Worm (Caenorhabditis elegans) whole organism, L1 larva: ENCODE measurements around the gene nhr-56.
A peak's percentile ranks its signal among the peaks of the same experiment; 100 is the strongest.

Source experiments
- F16B12.6 ChIP-seq: fragments of 150-350 bp; optimal IDR thresholded peaks from 2 replicates; lab custom pipeline; 2014; ENCODE audit warnings: missing biosample characterization, missing genetic modification characterization
- Y116A8C.19 ChIP-seq: sonication (generic microtip); optimal IDR thresholded peaks from 2 replicates; lab custom pipeline; 2016; ENCODE audit warnings: missing compliant biosample characterization, missing genetic modification characterization, borderline replicate concordance
- aha-1 ChIP-seq: fragments of 150-350 bp; optimal IDR thresholded peaks from 2 replicates; lab custom pipeline; 2014; ENCODE audit warnings: missing biosample characterization, missing genetic modification characterization
- ama-1 ChIP-seq: fragments of 150-350 bp; optimal IDR thresholded peaks from 2 replicates; lab custom pipeline; 2014
- blmp-1 ChIP-seq: fragments of 150-350 bp; optimal IDR thresholded peaks from 2 replicates; lab custom pipeline; 2014; ENCODE audit warnings: missing biosample characterization, missing genetic modification characterization
- ceh-63 ChIP-seq: fragments of 200-800 bp; sonication (Bioruptor generic); optimal IDR thresholded peaks from 2 replicates; lab custom pipeline; 2018; ENCODE audit warnings: mild to moderate bottlenecking, missing genetic modification characterization, missing compliant biosample characterization
- ceh-82 ChIP-seq, 3 experiments: fragments of 150-350 bp in 1 of 3; sonication (generic microtip) in 2 of 3; optimal IDR thresholded peaks; 2 replicates each; lab custom pipeline; 2014 to 2017; ENCODE audit warnings: missing biosample characterization in 3 of 3, missing genetic modification characterization in 3 of 3
- dpl-1 ChIP-seq, 3 experiments: fragments of 150-350 bp in 2 of 3; sonication (generic microtip) in 1 of 3; optimal IDR thresholded peaks; 2 replicates each; lab custom pipeline; 2014 to 2017; ENCODE audit warnings: missing biosample characterization in 3 of 3, missing genetic modification characterization in 3 of 3, missing genetic modification reagents in 3 of 3
- dsc-1 ChIP-seq: sonication (generic microtip); optimal IDR thresholded peaks from 2 replicates; lab custom pipeline; 2016; ENCODE audit warnings: mild to moderate bottlenecking, missing genetic modification characterization, missing compliant biosample characterization
- efl-3 ChIP-seq: fragments of 200-800 bp; sonication (Bioruptor generic); optimal IDR thresholded peaks from 2 replicates; lab custom pipeline; 2018; ENCODE audit warnings: mild to moderate bottlenecking, missing genetic modification characterization, missing compliant biosample characterization
- egl-13 ChIP-seq: sonication (generic microtip); optimal IDR thresholded peaks from 2 replicates; lab custom pipeline; 2016; ENCODE audit warnings: missing genotype, missing genetic modification reagents, missing genetic modification characterization, missing compliant biosample characterization
- egl-27 ChIP-seq, 2 experiments: fragments of 150-350 bp in 1 of 2; sonication (generic microtip); optimal IDR thresholded peaks; 3 replicates each; lab custom pipeline; 2017 to 2018; ENCODE audit warnings: missing biosample characterization in 2 of 2, missing genetic modification characterization in 2 of 2, missing genetic modification reagents in 2 of 2
- elt-2 ChIP-seq: sonication (generic microtip); optimal IDR thresholded peaks from 2 replicates; lab custom pipeline; 2016; ENCODE audit warnings: missing genetic modification characterization, mild to moderate bottlenecking, inconsistent platforms, missing compliant biosample characterization, missing genetic modification reagents
- fos-1 ChIP-seq: fragments of 150-350 bp; optimal IDR thresholded peaks from 2 replicates; lab custom pipeline; 2014; ENCODE audit warnings: missing biosample characterization, missing genetic modification characterization
- grh-1 ChIP-seq: fragments of 200-800 bp; sonication (Bioruptor generic); IDR thresholded peaks from 2 replicates; pipeline ENCODE4 v1.3.6; 2022; ENCODE audit warnings: missing genetic modification reagents, missing genetic modification characterization, missing compliant biosample characterization
- irx-1 ChIP-seq: sonication (generic microtip); optimal IDR thresholded peaks from 2 replicates; lab custom pipeline; 2016; ENCODE audit warnings: missing genetic modification characterization, missing compliant biosample characterization
- isw-1 ChIP-seq: fragments of 200-800 bp; sonication (Bioruptor generic); IDR thresholded peaks from 2 replicates; pipeline ENCODE4 v1.3.6; 2022; ENCODE audit warnings: missing genetic modification characterization, missing compliant biosample characterization
- jun-1 ChIP-seq: fragments of 150-350 bp; optimal IDR thresholded peaks from 2 replicates; lab custom pipeline; 2014; ENCODE audit warnings: missing biosample characterization, missing genetic modification reagents, missing genetic modification characterization
- lir-3 ChIP-seq: sonication (generic microtip); optimal IDR thresholded peaks from 2 replicates; lab custom pipeline; 2016; ENCODE audit warnings: mild to moderate bottlenecking, missing genetic modification characterization, moderate library complexity, missing compliant biosample characterization; ENCODE audit not compliant: poor library complexity
- mdl-1 ChIP-seq, 2 experiments: fragments of 150-350 bp; optimal IDR thresholded peaks; 2 replicates each; lab custom pipeline; 2014 to 2017; ENCODE audit warnings: missing biosample characterization in 2 of 2, missing genetic modification characterization in 2 of 2, inconsistent platforms in 1 of 2
- nhr-12 ChIP-seq: sonication (generic microtip); optimal IDR thresholded peaks from 2 replicates; lab custom pipeline; 2017; ENCODE audit warnings: missing biosample characterization, missing genetic modification characterization
- nhr-19 ChIP-seq: fragments of 200-800 bp; sonication (Bioruptor generic); conservative IDR thresholded peaks from 2 replicates; pipeline ENCODE4 v1.3.6; 2022; ENCODE audit warnings: missing genetic modification characterization, missing compliant biosample characterization
- nhr-20 ChIP-seq: sonication (generic microtip); optimal IDR thresholded peaks from 2 replicates; lab custom pipeline; 2016; ENCODE audit warnings: mild to moderate bottlenecking, missing genetic modification characterization, missing compliant biosample characterization
- nhr-28 ChIP-seq: fragments of 150-350 bp; optimal IDR thresholded peaks from 2 replicates; lab custom pipeline; 2014; ENCODE audit warnings: missing biosample characterization, missing genetic modification characterization
- nhr-76 ChIP-seq: sonication (generic microtip); optimal IDR thresholded peaks from 2 replicates; lab custom pipeline; 2017; ENCODE audit warnings: missing biosample characterization, missing genetic modification characterization
- nhr-77 ChIP-seq: fragments of 150-350 bp; optimal IDR thresholded peaks from 2 replicates; lab custom pipeline; 2014; ENCODE audit warnings: missing biosample characterization, missing genetic modification characterization
- nhr-85 ChIP-seq: sonication (generic microtip); peaks from one replicate; lab custom pipeline; 2016; ENCODE audit warnings: missing genetic modification characterization, inconsistent platforms, missing compliant biosample characterization
- nhr-90 ChIP-seq: sonication (generic microtip); optimal IDR thresholded peaks from 2 replicates; lab custom pipeline; 2016; ENCODE audit warnings: mild to moderate bottlenecking, missing genetic modification characterization, missing compliant biosample characterization; ENCODE audit not compliant: poor library complexity
- pag-3 ChIP-seq: sonication (generic microtip); optimal IDR thresholded peaks from 2 replicates; lab custom pipeline; 2017; ENCODE audit warnings: missing genetic modification characterization, mild to moderate bottlenecking, missing compliant biosample characterization, antibody characterized with exemption, borderline replicate concordance; ENCODE audit not compliant: insufficient read depth
- pax-3 ChIP-seq: fragments of 200-800 bp; sonication (Bioruptor generic); optimal IDR thresholded peaks from 2 replicates; lab custom pipeline; 2018; ENCODE audit warnings: mild to moderate bottlenecking, missing genetic modification characterization, moderate library complexity, missing compliant biosample characterization
- rnt-1 ChIP-seq: sonication (generic microtip); optimal IDR thresholded peaks from 2 replicates; lab custom pipeline; 2016; ENCODE audit warnings: mild to moderate bottlenecking, missing genetic modification characterization, moderate library complexity, missing compliant biosample characterization
- snu-23 ChIP-seq: sonication (generic microtip); optimal IDR thresholded peaks from 2 replicates; lab custom pipeline; 2016; ENCODE audit warnings: missing genetic modification characterization, missing compliant biosample characterization
- sptf-1 ChIP-seq: fragments of 150-350 bp; optimal IDR thresholded peaks from 2 replicates; lab custom pipeline; 2014; ENCODE audit warnings: missing biosample characterization, missing genetic modification characterization
- tlp-1 ChIP-seq: fragments of 150-350 bp; optimal IDR thresholded peaks from 2 replicates; lab custom pipeline; 2014; ENCODE audit warnings: missing biosample characterization, missing genetic modification characterization
- unc-130 ChIP-seq: fragments of 150-350 bp; optimal IDR thresholded peaks from 2 replicates; lab custom pipeline; 2017; ENCODE audit warnings: missing biosample characterization, missing genetic modification characterization, inconsistent platforms
- unc-30 ChIP-seq: sonication (generic microtip); optimal IDR thresholded peaks from 2 replicates; lab custom pipeline; 2017; ENCODE audit warnings: missing biosample characterization, missing genetic modification characterization
- unc-62 ChIP-seq: fragments of 150-350 bp; optimal IDR thresholded peaks from 2 replicates; lab custom pipeline; 2014; ENCODE audit warnings: missing biosample characterization, missing genetic modification reagents, missing genetic modification characterization
- unc-86 ChIP-seq: sonication (generic microtip); optimal IDR thresholded peaks from 2 replicates; lab custom pipeline; 2016; ENCODE audit warnings: missing genetic modification characterization, missing compliant biosample characterization
- xbp-1 ChIP-seq: sonication (generic microtip); optimal IDR thresholded peaks from 2 replicates; lab custom pipeline; 2016; ENCODE audit warnings: missing genetic modification characterization, missing compliant biosample characterization
- zip-4 ChIP-seq: fragments of 200-800 bp; sonication (Bioruptor generic); optimal IDR thresholded peaks from 2 replicates; lab custom pipeline; 2018; ENCODE audit warnings: mild to moderate bottlenecking, missing genetic modification characterization, moderate library complexity, missing compliant biosample characterization

nhr-56 gene

ce11 chrV:2250126-2250590, 31.4 kb downstream of the nhr-56 start, which contains the start of gene cyp-33C7 (continued):
- TF ChIP-seq ceh-63: no peak
- TF ChIP-seq nhr-20 (tag; lab: Kevin White, UChicago): peak; percentile 89
- TF ChIP-seq nhr-28: no peak
- no peak for TF ChIP-seq F16B12.6 (tag; lab: Kevin White, UChicago)
- no peak for TF ChIP-seq irx-1 (tag; lab: Kevin White, UChicago)
- no peak for TF ChIP-seq grh-1
- TF ChIP-seq ceh-82 (tag; optimal IDR thresholded peaks at IDR 0.05; lab: Kevin White, UChicago): peak in 1 of 3 experiments; percentile 26
- peak; percentile 46 for TF ChIP-seq jun-1 (tag; lab: Kevin White, UChicago)
- TF ChIP-seq pag-3: no peak
- TF ChIP-seq sptf-1: no peak
- no peak for TF ChIP-seq unc-130 (tag; lab: Kevin White, UChicago)
- no peak for TF ChIP-seq lir-3 (tag; lab: Kevin White, UChicago)
- TF ChIP-seq xbp-1 (tag; lab: Kevin White, UChicago): no peak
- no peak for TF ChIP-seq unc-30 (tag; lab: Kevin White, UChicago)
- TF ChIP-seq egl-27 (tag; optimal IDR thresholded peaks at IDR 0.05; lab: Kevin White, UChicago): no peak
- TF ChIP-seq nhr-19 (GFP tag; lab: Robert Waterston, UW): no peak
- TF ChIP-seq fos-1 (tag; lab: Kevin White, UChicago): no peak
- TF ChIP-seq dpl-1 (GFP tag; optimal IDR thresholded peaks at IDR 0.05; lab: Kevin White, UChicago): peak in 2 of 3 experiments; percentile 11 to 33
- TF ChIP-seq egl-13 (tag; lab: Kevin White, UChicago): no peak
- no peak for TF ChIP-seq zip-4
- TF ChIP-seq snu-23 (GFP tag; lab: Kevin White, UChicago): peak; percentile 33
- TF ChIP-seq blmp-1 (tag; lab: Kevin White, UChicago): peak; percentile 20
- no peak for TF ChIP-seq unc-62
- TF ChIP-seq nhr-12 (tag; lab: Kevin White, UChicago): no peak
- no peak for TF ChIP-seq dsc-1

DNA sequence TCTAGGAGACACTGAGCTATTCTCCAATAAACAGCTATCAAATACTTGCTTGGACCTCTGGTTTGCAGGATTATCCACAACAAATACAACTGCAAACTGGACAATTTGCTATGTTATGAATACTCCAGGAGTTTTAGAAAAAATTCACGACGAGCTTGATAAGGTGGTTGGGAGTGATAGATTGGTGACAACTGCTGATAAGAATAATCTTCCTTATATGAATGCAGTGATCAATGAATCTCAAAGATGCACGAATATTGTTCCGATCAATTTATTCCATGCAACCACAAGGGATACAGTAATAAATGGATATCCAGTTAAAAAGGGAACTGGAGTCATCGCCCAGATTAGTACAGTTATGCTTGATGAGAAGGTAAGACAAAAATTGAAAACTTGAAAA, 33.0 kb downstream of the nhr-56 start:
- no peak for TF ChIP-seq unc-86 (tag; lab: Kevin White, UChicago)
- no peak for TF ChIP-seq nhr-19 (GFP tag; lab: Robert Waterston, UW)
- TF ChIP-seq elt-2 (tag; lab: Kevin White, UChicago): peak; percentile 2
- no peak for TF ChIP-seq ama-1 (lab: Kevin White, UChicago)

DNA sequence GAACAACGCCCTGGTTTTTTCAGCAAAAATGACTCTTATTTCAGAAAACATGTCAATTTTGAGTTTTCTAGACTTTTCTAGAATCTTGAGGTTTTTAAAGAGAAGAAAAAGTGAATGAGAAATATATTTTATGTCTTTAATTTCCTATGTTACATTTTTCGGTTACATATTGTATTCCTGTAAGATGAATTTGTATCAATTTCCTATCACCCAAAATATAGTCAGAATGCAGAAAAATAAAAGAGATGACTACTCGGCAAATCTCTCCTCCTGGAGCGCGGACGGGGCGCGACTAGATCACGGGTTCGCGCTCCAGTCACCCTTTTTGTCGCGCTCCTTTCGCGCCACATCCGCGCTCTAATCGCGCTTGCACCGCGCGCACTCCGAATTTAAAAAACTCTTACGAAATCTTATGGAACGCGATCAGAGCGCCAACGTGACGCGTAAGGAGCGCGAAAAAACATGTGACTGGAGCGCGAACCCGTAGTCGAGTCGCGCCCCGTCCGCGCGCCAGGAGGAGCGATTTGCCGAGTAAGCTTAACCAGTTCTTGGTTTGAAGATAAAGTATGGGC, 35.8 kb downstream of the nhr-56 start, which contains the start of gene str-253:
TSS of gene str-253 (minus strand) at position 51 of the 572 bp plus-strand sequence.
- TF ChIP-seq nhr-85 (tag; lab: Kevin White, UChicago): no peak
- no peak for TF ChIP-seq tlp-1 (tag; lab: Kevin White, UChicago)
- no peak for TF ChIP-seq rnt-1
- TF ChIP-seq pax-3: no peak
- TF ChIP-seq nhr-77 (tag; lab: Kevin White, UChicago): no peak
- TF ChIP-seq mdl-1 (tag; optimal IDR thresholded peaks at IDR 0.05; lab: Kevin White, UChicago): no peak
- no peak for TF ChIP-seq nhr-76 (tag; lab: Kevin White, UChicago)
- TF ChIP-seq Y116A8C.19 (tag; lab: Kevin White, UChicago): no peak
- no peak for TF ChIP-seq efl-3 (GFP tag; lab: Kevin White, UChicago)
- TF ChIP-seq dsc-1: no peak
- no peak for TF ChIP-seq aha-1 (tag; lab: Kevin White, UChicago)
- TF ChIP-seq nhr-90 (tag; lab: Kevin White, UChicago): no peak
- TF ChIP-seq isw-1 (GFP tag; lab: Robert Waterston, UW): no peak
- no peak for TF ChIP-seq lir-3 (tag; lab: Kevin White, UChicago)
- TF ChIP-seq unc-62: no peak
